Worm (Caenorhabditis elegans): ENCODE data around the gene F39H12.3.

ce11 chrX:876935-877334 lies 35.6 kb upstream of the F39H12.3 start, which contains the start of gene ZC13.1:
- no peak for TF ChIP-seq ets-7 (tag; optimal IDR thresholded peaks at IDR 0.05)
- TF ChIP-seq hnd-1 (tag; optimal IDR thresholded peaks at IDR 0.05), result no peak
- TF ChIP-seq flt-1 (GFP tag; IDR thresholded peaks at IDR 0.05), result no peak
- TF ChIP-seq ama-1 (optimal IDR thresholded peaks at IDR 0.05), result no peak
